Worm (Caenorhabditis elegans): ENCODE data around the gene C07H4.1.

C07H4.1 gene

DNA sequence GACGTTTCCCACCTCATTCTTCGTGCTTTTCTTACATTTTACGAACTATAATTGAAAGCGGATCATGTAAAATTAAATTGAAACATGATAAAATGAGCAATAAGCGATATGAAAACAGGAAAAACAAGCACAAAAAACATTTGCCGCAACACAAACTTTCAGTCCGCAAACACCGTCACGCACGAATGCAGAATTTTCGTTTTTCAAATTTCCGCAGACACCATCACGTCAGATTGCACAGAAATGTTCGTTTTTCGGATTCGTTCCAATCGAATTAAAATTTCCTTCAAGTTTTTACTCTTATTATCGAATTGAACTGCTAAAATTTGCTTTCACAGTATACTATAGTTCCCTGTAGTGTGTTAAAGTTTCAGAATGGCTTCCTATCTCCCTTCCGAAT lies 38.9 kb downstream of the C07H4.1 start, which contains the start of gene chmp-7 (continued):
- no peak for TF ChIP-seq F44E2.7 (GFP tag; IDR thresholded peaks at IDR 0.05)
- peak; percentile 17 for TF ChIP-seq pqm-1 (tag; optimal IDR thresholded peaks at IDR 0.05)
- no peak for TF ChIP-seq lir-3 (tag; optimal IDR thresholded peaks at IDR 0.05)
- peak; percentile 64 for TF ChIP-seq dmd-6 (GFP tag; IDR thresholded peaks at IDR 0.05)
- no peak for TF ChIP-seq ztf-11 (tag; optimal IDR thresholded peaks at IDR 0.05)
- no peak; the same call in 1 of the 2 replicates for TF ChIP-seq tra-1 (GFP tag; IDR thresholded peaks at IDR 0.05)
- no peak for TF ChIP-seq lin-1 (GFP tag; IDR thresholded peaks at IDR 0.05)
- TF ChIP-seq mxl-3 (GFP tag; optimal IDR thresholded peaks at IDR 0.05), result peak; percentile 44
- peak; percentile 76 for TF ChIP-seq fkh-10 (GFP tag; optimal IDR thresholded peaks at IDR 0.05)
- no peak for TF ChIP-seq nhr-111 (GFP tag; optimal IDR thresholded peaks at IDR 0.05)
- peak; percentile 57 for TF ChIP-seq nhr-25 (tag; optimal IDR thresholded peaks at IDR 0.05; ENCODE audit: borderline replicate concordance, insufficient read depth)
- TF ChIP-seq ceh-44 (GFP tag; IDR thresholded peaks at IDR 0.05), result 0 out of 2 replicates have a peak, but pooled peaks have one; percentile 30
- no peak for TF ChIP-seq ZK546.5 (tag; optimal IDR thresholded peaks at IDR 0.05)
- no peak for TF ChIP-seq dmd-9 (GFP tag; IDR thresholded peaks at IDR 0.05)
- TF ChIP-seq F10B5.3 (tag; optimal IDR thresholded peaks at IDR 0.05), result no peak
- TF ChIP-seq nhr-76 (tag; optimal IDR thresholded peaks at IDR 0.05), result no peak
- TF ChIP-seq T20F7.1 (GFP tag; optimal IDR thresholded peaks at IDR 0.05), result no peak
- no peak for TF ChIP-seq php-3 (GFP tag; IDR thresholded peaks at IDR 0.05)
- TF ChIP-seq nhr-11 (tag; optimal IDR thresholded peaks at IDR 0.05), result peak; percentile 76
- TF ChIP-seq vab-7 (GFP tag; IDR thresholded peaks at IDR 0.05), result no peak; the same call in 1 of the 2 replicates
- peak; percentile 81 for TF ChIP-seq hmg-1.1 (GFP tag; IDR thresholded peaks at IDR 0.05)
- TF ChIP-seq unc-62 (GFP tag; optimal IDR thresholded peaks at IDR 0.05 in 1 of 2), result no peak
- no peak for TF ChIP-seq unc-62 (tag; optimal IDR thresholded peaks at IDR 0.05)
- TF ChIP-seq tag-97 (GFP tag; IDR thresholded peaks at IDR 0.05), result no peak
- no peak for TF ChIP-seq lin-29 (GFP tag; IDR thresholded peaks at IDR 0.05)
- TF ChIP-seq spr-3 (GFP tag; optimal IDR thresholded peaks at IDR 0.05), result no peak
- TF ChIP-seq lsy-2 (tag; optimal IDR thresholded peaks at IDR 0.05), result peak; percentile 62 to 91
- TF ChIP-seq aha-1 (tag), result peak; percentile 93
- TF ChIP-seq F26F4.8 (GFP tag; conservative IDR thresholded peaks at IDR 0.05), result no peak
- TF ChIP-seq ceh-20 (GFP tag; IDR thresholded peaks at IDR 0.05), result peak; percentile 65; the same call in 1 of the 2 replicates
- TF ChIP-seq daf-19 (GFP tag; conservative IDR thresholded peaks at IDR 0.05), result no peak
- no peak for TF ChIP-seq lin-39 (tag; optimal IDR thresholded peaks at IDR 0.05)
- no peak for TF ChIP-seq ceh-82 (tag; optimal IDR thresholded peaks at IDR 0.05)
- peak; percentile 92 for TF ChIP-seq mes-2 (tag; optimal IDR thresholded peaks at IDR 0.05; ENCODE audit: poor library complexity, severe bottlenecking)
- TF ChIP-seq nhr-42 (GFP tag; IDR thresholded peaks at IDR 0.05), result peak; percentile 64; the same call in 1 of the 2 replicates
- no peak for TF ChIP-seq daf-16 (GFP tag; optimal IDR thresholded peaks at IDR 0.05)
- peak; percentile 68 for TF ChIP-seq daf-16 (tag; optimal IDR thresholded peaks at IDR 0.05)
- TF ChIP-seq attf-4 (tag; optimal IDR thresholded peaks at IDR 0.05), result no peak
- TF ChIP-seq nhr-48 (tag; optimal IDR thresholded peaks at IDR 0.05), result peak; percentile 2
- no peak for TF ChIP-seq unc-39 (tag; optimal IDR thresholded peaks at IDR 0.05)
- TF ChIP-seq egl-43 (GFP tag; IDR thresholded peaks at IDR 0.05), result no peak
- peak; percentile 37 for TF ChIP-seq spr-1 (tag; optimal IDR thresholded peaks at IDR 0.05)
- TF ChIP-seq dve-1 (tag; optimal IDR thresholded peaks at IDR 0.05; ENCODE audit: insufficient read depth), result no peak
- no peak for TF ChIP-seq madf-5 (GFP tag; IDR thresholded peaks at IDR 0.05)
- peak; percentile 51 for TF ChIP-seq jun-1 (tag; optimal IDR thresholded peaks at IDR 0.05)
- TF ChIP-seq dmd-8 (GFP tag; IDR thresholded peaks at IDR 0.05), result no peak
- peak; percentile 79 for TF ChIP-seq nhr-28 (tag; optimal IDR thresholded peaks at IDR 0.05)
- TF ChIP-seq snpc-4 (tag; optimal IDR thresholded peaks at IDR 0.05), result no peak
- TF ChIP-seq ceh-32 (tag; optimal IDR thresholded peaks at IDR 0.05; ENCODE audit: poor library complexity), result no peak
- TF ChIP-seq snpc-1.2 (GFP tag; IDR thresholded peaks at IDR 0.05), result peak; percentile 55; the same call in 1 of the 2 replicates
- TF ChIP-seq Y48G9A.11 (GFP tag; IDR thresholded peaks at IDR 0.05), result peak; percentile 40; the same call in 1 of the 2 replicates
- TF ChIP-seq duxl-1 (tag; optimal IDR thresholded peaks at IDR 0.05; ENCODE audit: poor library complexity), result peak; percentile 68

Data from whole organism, L4 larva.